Worm (Caenorhabditis elegans) whole organism, L4/young adult: ENCODE results near the gene T04A11.1.

Experiments used
- W03F9.2 ChIP-seq: fragments of 150-350 bp; optimal IDR thresholded peaks from 2 replicates; lab custom pipeline; 2014; ENCODE audit warnings: missing biosample characterization, missing genetic modification characterization
- dao-5 ChIP-seq: sonication (generic microtip); optimal IDR thresholded peaks from 2 replicates; lab custom pipeline; 2016; ENCODE audit warnings: missing genotype, missing genetic modification characterization, moderate library complexity, missing compliant biosample characterization
- him-1 ChIP-seq: sonication (generic microtip); optimal IDR thresholded peaks from 2 replicates; lab custom pipeline; 2016; ENCODE audit warnings: missing genotype, missing genetic modification reagents, missing genetic modification characterization, missing compliant biosample characterization

ce11 chrIV:12435442-12435841, 41.4 kb downstream of the T04A11.1 start, which contains the start of gene irg-4:
- TF ChIP-seq him-1 (tag; lab: Kevin White, UChicago) = no peak
- TF ChIP-seq dao-5 (tag; lab: Kevin White, UChicago) = no peak
- TF ChIP-seq W03F9.2 (tag; lab: Kevin White, UChicago) = no peak
